Fruit fly (Drosophila melanogaster) whole organism, embryonic: ENCODE data around the gene CG9919.
A peak's percentile ranks its signal among the peaks of the same experiment; 100 is the strongest.

Source experiments
- Asciz ChIP-seq: fragments of 200-800 bp; sonication (Bioruptor generic); optimal IDR thresholded peaks from 2 replicates; lab custom pipeline; 2017; ENCODE audit warnings: missing biosample characterization, mild to moderate bottlenecking, missing genetic modification characterization, missing genetic modification reagents
- Atf6 ChIP-seq: fragments of 200-800 bp; sonication (Bioruptor generic); IDR thresholded peaks from 2 replicates; pipeline ENCODE4 v1.3.6; 2022; ENCODE audit warnings: missing biosample characterization, missing genetic modification characterization
- CG11085 ChIP-seq: fragments of 200-800 bp; sonication (Bioruptor generic); IDR thresholded peaks from 2 replicates; pipeline ENCODE4 v1.3.6; 2022; ENCODE audit warnings: missing biosample characterization, missing genetic modification characterization
- CG12659 ChIP-seq: fragments of 200-800 bp; sonication (Bioruptor generic); optimal IDR thresholded peaks from 3 replicates; lab custom pipeline; 2017; ENCODE audit warnings: mild to moderate bottlenecking, missing biosample characterization, missing genetic modification reagents, missing genetic modification characterization
- CG17568 ChIP-seq: fragments of 200-800 bp; sonication (Bioruptor generic); optimal IDR thresholded peaks from 2 replicates; lab custom pipeline; 2018; ENCODE audit warnings: missing biosample characterization, mild to moderate bottlenecking, missing genetic modification characterization, moderate library complexity
- CG1832 ChIP-seq: fragments of 200-800 bp; sonication (Bioruptor generic); optimal IDR thresholded peaks from 2 replicates; lab custom pipeline; 2017; ENCODE audit warnings: missing biosample characterization, mild to moderate bottlenecking, missing genetic modification characterization, inconsistent platforms
- CG18619 ChIP-seq: fragments of 200-800 bp; sonication (Bioruptor generic); optimal IDR thresholded peaks from 3 replicates; lab custom pipeline; 2017; ENCODE audit warnings: missing biosample characterization, mild to moderate bottlenecking, missing genetic modification characterization
- CG31441 ChIP-seq: fragments of 200-800 bp; sonication (Bioruptor generic); IDR thresholded peaks from 2 replicates; pipeline ENCODE4 v1.3.6; 2022; ENCODE audit warnings: missing biosample characterization, missing genetic modification characterization
- CG6175 ChIP-seq: fragments of 200-800 bp; sonication (Bioruptor generic); IDR thresholded peaks from 3 replicates; pipeline ENCODE4 v1.3.6; 2022; ENCODE audit warnings: missing biosample characterization, missing genetic modification characterization
- CG6813 ChIP-seq: fragments of 200-800 bp; sonication (Bioruptor generic); optimal IDR thresholded peaks from 2 replicates; lab custom pipeline; 2017; ENCODE audit warnings: missing biosample characterization, missing genetic modification characterization, mild to moderate bottlenecking, moderate library complexity, missing genetic modification reagents
- CG6854 ChIP-seq: fragments of 200-800 bp; sonication (Bioruptor generic); optimal IDR thresholded peaks from 3 replicates; lab custom pipeline; 2017; ENCODE audit warnings: missing biosample characterization, mild to moderate bottlenecking, missing genetic modification characterization
- CG7556 ChIP-seq: fragments of 200-800 bp; sonication (Bioruptor generic); optimal IDR thresholded peaks from 2 replicates; lab custom pipeline; 2017; ENCODE audit warnings: missing biosample characterization, mild to moderate bottlenecking, missing genetic modification characterization
- CHES-1-like ChIP-seq: fragments of 200-800 bp; sonication (Bioruptor generic); optimal IDR thresholded peaks from 2 replicates; lab custom pipeline; 2016; ENCODE audit warnings: missing biosample characterization, missing genetic modification characterization
- Dbx ChIP-seq: fragments of 200-800 bp; sonication (Bioruptor generic); IDR thresholded peaks from 3 replicates; pipeline ENCODE4 v1.3.6; 2022; ENCODE audit warnings: missing biosample characterization, missing genetic modification characterization
- Dll ChIP-seq: fragments of 200-800 bp; sonication (Bioruptor generic); IDR thresholded peaks from 4 replicates; pipeline ENCODE4 v1.3.6; 2022; ENCODE audit warnings: missing biosample characterization, missing genetic modification characterization; ENCODE audit not compliant: partially characterized antibody
- Doc3 ChIP-seq: fragments of 200-800 bp; sonication (Bioruptor generic); IDR thresholded peaks from 3 replicates; pipeline ENCODE4 v1.3.6; 2022; ENCODE audit warnings: missing biosample characterization, missing genetic modification characterization; ENCODE audit not compliant: partially characterized antibody
- Dp ChIP-seq: fragments of 200-800 bp; sonication (Bioruptor generic); optimal IDR thresholded peaks from 2 replicates; lab custom pipeline; 2018; ENCODE audit warnings: missing biosample characterization, mild to moderate bottlenecking, missing genetic modification characterization, moderate library complexity
- E2f1 ChIP-seq: fragments of 200-800 bp; sonication (Bioruptor generic); IDR thresholded peaks from 2 replicates; pipeline ENCODE4 v1.3.6; 2022; ENCODE audit warnings: missing biosample characterization, missing genetic modification characterization
- Elba2 ChIP-seq: fragments of 200-800 bp; sonication (Bioruptor generic); optimal IDR thresholded peaks from 3 replicates; lab custom pipeline; 2016; ENCODE audit warnings: missing biosample characterization, missing genetic modification characterization
- Fer2 ChIP-seq: fragments of 200-800 bp; sonication (Bioruptor generic); optimal IDR thresholded peaks from 2 replicates; lab custom pipeline; 2018; ENCODE audit warnings: missing biosample characterization, mild to moderate bottlenecking, missing genetic modification characterization, moderate library complexity
- H15 ChIP-seq: fragments of 200-800 bp; sonication (Bioruptor generic); IDR thresholded peaks from 3 replicates; pipeline ENCODE4 v1.3.6; 2022; ENCODE audit warnings: missing biosample characterization, missing genetic modification characterization
- HmgZ ChIP-seq: fragments of 200-800 bp; sonication (Bioruptor generic); optimal IDR thresholded peaks from 2 replicates; lab custom pipeline; 2018; ENCODE audit warnings: missing biosample characterization, mild to moderate bottlenecking, missing genetic modification characterization
- Hmx ChIP-seq: fragments of 200-800 bp; sonication (Bioruptor generic); optimal IDR thresholded peaks from 2 replicates; lab custom pipeline; 2016; ENCODE audit warnings: missing biosample characterization, missing genetic modification characterization
- Hr51 ChIP-seq, 2 experiments: fragments of 200-800 bp; sonication (Bioruptor generic); optimal IDR thresholded peaks; 2 replicates in 1 of 2; 3 replicates in 1 of 2; lab custom pipeline; 2016 to 2018; ENCODE audit warnings: missing biosample characterization in 2 of 2, missing genetic modification characterization in 2 of 2, mild to moderate bottlenecking in 1 of 2, moderate library complexity in 1 of 2
- MTF-1 ChIP-seq: fragments of 200-800 bp; sonication (Bioruptor generic); optimal IDR thresholded peaks from 2 replicates; lab custom pipeline; 2018; ENCODE audit warnings: missing biosample characterization, mild to moderate bottlenecking, missing genetic modification characterization, borderline replicate concordance
- Mes4 ChIP-seq: fragments of 200-800 bp; sonication (Bioruptor generic); optimal IDR thresholded peaks from 2 replicates; lab custom pipeline; 2016; ENCODE audit warnings: missing biosample characterization, missing genetic modification characterization
- Optix ChIP-seq: fragments of 200-800 bp; sonication (Bioruptor generic); IDR thresholded peaks from 3 replicates; pipeline ENCODE4 v1.3.6; 2022; ENCODE audit warnings: missing biosample characterization, missing genetic modification characterization
- Pdp1 ChIP-seq, 2 experiments: fragments of 200-800 bp; sonication (Bioruptor generic); optimal IDR thresholded peaks; 3 replicates each; lab custom pipeline; 2016; ENCODE audit warnings: missing biosample characterization in 2 of 2, missing genetic modification characterization in 2 of 2, mild to moderate bottlenecking in 1 of 2, moderate library complexity in 1 of 2
- ara ChIP-seq: fragments of 200-800 bp; sonication (Bioruptor generic); IDR thresholded peaks from 2 replicates; pipeline ENCODE4 v1.3.6; 2022; ENCODE audit warnings: missing biosample characterization, missing genetic modification characterization
- bigmax ChIP-seq: fragments of 200-800 bp; sonication (Bioruptor generic); optimal IDR thresholded peaks from 2 replicates; lab custom pipeline; 2018; ENCODE audit warnings: missing biosample characterization, mild to moderate bottlenecking, missing genetic modification characterization
- cato ChIP-seq: fragments of 200-800 bp; sonication (Bioruptor generic); optimal IDR thresholded peaks from 2 replicates; lab custom pipeline; 2016; ENCODE audit warnings: missing biosample characterization, missing genetic modification characterization, borderline replicate concordance
- cg ChIP-seq: fragments of 200-800 bp; sonication (Bioruptor generic); optimal IDR thresholded peaks from 3 replicates; lab custom pipeline; 2019; ENCODE audit warnings: missing biosample characterization, mild to moderate bottlenecking, missing genetic modification characterization, moderate library complexity
- chn ChIP-seq: fragments of 200-800 bp; sonication (Bioruptor generic); optimal IDR thresholded peaks from 2 replicates; lab custom pipeline; 2016; ENCODE audit warnings: missing biosample characterization, missing genetic modification characterization
- crol ChIP-seq: fragments of 200-800 bp; sonication (Bioruptor generic); IDR thresholded peaks from 2 replicates; pipeline ENCODE4 v1.3.6; 2022; ENCODE audit warnings: missing biosample characterization, missing genetic modification characterization
- ewg ChIP-seq: fragments of 200-800 bp; sonication (Bioruptor generic); optimal IDR thresholded peaks from 3 replicates; lab custom pipeline; 2017; ENCODE audit warnings: mild to moderate bottlenecking, missing biosample characterization, missing genetic modification reagents, missing genetic modification characterization
- fd3F ChIP-seq: fragments of 200-800 bp; sonication (Bioruptor generic); optimal IDR thresholded peaks from 2 replicates; lab custom pipeline; 2018; ENCODE audit warnings: missing biosample characterization, mild to moderate bottlenecking, missing genetic modification characterization, moderate library complexity
- fru ChIP-seq: fragments of >200 bp; optimal IDR thresholded peaks from 2 replicates; lab custom pipeline; 2017
- kni ChIP-seq: fragments of 200-800 bp; sonication (Bioruptor generic); optimal IDR thresholded peaks from 3 replicates; lab custom pipeline; 2017; ENCODE audit warnings: mild to moderate bottlenecking, missing biosample characterization, missing genetic modification reagents, missing genetic modification characterization
- maf-S ChIP-seq: fragments of 200-800 bp; sonication (Bioruptor generic); optimal IDR thresholded peaks from 2 replicates; lab custom pipeline; 2016; ENCODE audit warnings: missing biosample characterization, missing genetic modification characterization
- pita ChIP-seq: fragments of 200-800 bp; sonication (Bioruptor generic); optimal IDR thresholded peaks from 2 replicates; lab custom pipeline; 2017; ENCODE audit warnings: missing biosample characterization, mild to moderate bottlenecking, missing genetic modification characterization
- pros ChIP-seq: fragments of 200-800 bp; sonication (Bioruptor generic); optimal IDR thresholded peaks from 3 replicates; lab custom pipeline; 2019; ENCODE audit warnings: missing biosample characterization, mild to moderate bottlenecking, missing genetic modification characterization, moderate library complexity
- sisA ChIP-seq: fragments of 200-800 bp; sonication (Bioruptor generic); IDR thresholded peaks from 2 replicates; pipeline ENCODE4 v1.3.6; 2022; ENCODE audit warnings: missing biosample characterization, missing genetic modification characterization
- slp2 ChIP-seq: fragments of 200-800 bp; sonication (Bioruptor generic); optimal IDR thresholded peaks from 2 replicates; lab custom pipeline; 2016; ENCODE audit warnings: missing biosample characterization, missing genetic modification characterization
- sna ChIP-seq: fragments of 200-800 bp; sonication (Bioruptor generic); IDR thresholded peaks from 2 replicates; pipeline ENCODE4 v1.3.6; 2022; ENCODE audit warnings: missing biosample characterization, missing genetic modification characterization; ENCODE audit not compliant: partially characterized antibody
- trem ChIP-seq: fragments of 200-800 bp; optimal IDR thresholded peaks from 3 replicates; lab custom pipeline; 2019; ENCODE audit warnings: missing biosample characterization, mild to moderate bottlenecking, missing genetic modification characterization, moderate library complexity
- twi ChIP-seq: fragments of 200-800 bp; optimal IDR thresholded peaks from 2 replicates; lab custom pipeline; 2019; ENCODE audit warnings: missing biosample characterization, mild to moderate bottlenecking, missing genetic modification characterization, moderate library complexity
- unpg ChIP-seq: fragments of 200-800 bp; sonication (Bioruptor generic); optimal IDR thresholded peaks from 3 replicates; lab custom pipeline; 2018; ENCODE audit warnings: missing biosample characterization, mild to moderate bottlenecking, missing genetic modification characterization, moderate library complexity
- vfl ChIP-seq: fragments of 200-800 bp; sonication (Bioruptor generic); optimal IDR thresholded peaks from 2 replicates; lab custom pipeline; 2016; ENCODE audit warnings: missing biosample characterization, missing genetic modification characterization

CG9919 gene

dm6 chrX:16279340-16279941 lies 51.1 kb downstream of the CG9919 start (continued):
- TF ChIP-seq maf-S (GFP tag; lab: Kevin White, UChicago) (peak; percentile 55), HmgZ (tag; lab: Kevin White, UChicago) (peak; percentile 27), CG6175 (peak; percentile 80), CG17568 (no peak), fd3F (GFP tag; lab: Kevin White, UChicago) (peak; percentile 52), cato (GFP tag; lab: Kevin White, UChicago) (peak; percentile 14), Asciz (peak; percentile 57), sisA (GFP tag; lab: Robert Waterston, UW) (peak; percentile 94), vfl (GFP tag; lab: Kevin White, UChicago) (peak; percentile 56), twi (tag; lab: Kevin White, UChicago) (peak; percentile 19), slp2 (GFP tag; lab: Kevin White, UChicago) (peak; percentile 87), E2f1 (GFP tag; lab: Robert Waterston, UW) (peak; percentile 85), CHES-1-like (GFP tag; lab: Kevin White, UChicago) (peak; percentile 62)

- TF ChIP-seq H15 (GFP tag; lab: Robert Waterston, UW) (peak; percentile 67; the same call in 2 of the 3 replicates), CG18619 (GFP tag; lab: Kevin White, UChicago) (peak; percentile 75), Dll (GFP tag; lab: Robert Waterston, UW) (no peak), Dp (GFP tag; lab: Kevin White, UChicago) (no peak), unpg (GFP tag; lab: Kevin White, UChicago) (peak; percentile 89), Mes4 (GFP tag; lab: Kevin White, UChicago) (peak; percentile 2), Hmx (GFP tag; lab: Kevin White, UChicago) (no peak), Fer2 (tag; lab: Kevin White, UChicago) (peak; percentile 59), CG11085 (GFP tag; lab: Robert Waterston, UW) (peak; percentile 53), CG6813 (GFP tag; lab: Kevin White, UChicago) (peak; percentile 96), pita (GFP tag; lab: Kevin White, UChicago) (no peak), Atf6 (GFP tag; lab: Robert Waterston, UW) (peak; percentile 64), ara (GFP tag; lab: Robert Waterston, UW) (peak; percentile 88), cato (GFP tag; lab: Kevin White, UChicago) (peak; percentile 43), bigmax (peak; percentile 34), pros (peak; percentile 75), Hr51 (GFP tag; optimal IDR thresholded peaks at IDR 0.05; lab: Kevin White, UChicago) (peak; percentile 23 to 87), Dbx (GFP tag; lab: Robert Waterston, UW) (peak; percentile 53; the same call in 1 of the 3 replicates), Doc3 (GFP tag; lab: Robert Waterston, UW) (no peak), Pdp1 (GFP tag; optimal IDR thresholded peaks at IDR 0.05; lab: Kevin White, UChicago) (peak; percentile 18 to 41), kni (GFP tag; lab: Kevin White, UChicago) (peak; percentile 85), crol (GFP tag; lab: Robert Waterston, UW) (no peak), CG12659 (GFP tag; lab: Kevin White, UChicago) (peak; percentile 60), cg (GFP tag; lab: Kevin White, UChicago) (peak; percentile 68), ewg (GFP tag; lab: Kevin White, UChicago) (peak; percentile 73), CG6854 (peak; percentile 79), MTF-1 (GFP tag; lab: Kevin White, UChicago) (peak; percentile 83), sna (GFP tag; lab: Robert Waterston, UW) (no peak), Elba2 (GFP tag; lab: Kevin White, UChicago) (peak; percentile 20), fru (lab: Kevin White, UChicago) (no peak), chn (GFP tag; lab: Kevin White, UChicago) (peak; percentile 52), CHES-1-like (GFP tag; lab: Kevin White, UChicago) (no peak), Optix (peak; percentile 76), CG1832 (GFP tag; lab: Kevin White, UChicago) (no peak), trem (tag; lab: Kevin White, UChicago) (peak; percentile 85), CG7556 (GFP tag; lab: Kevin White, UChicago) (peak; percentile 86), CG31441 (peak; percentile 60)
Observed at dm6 chrX:16278783-16279182, 51.8 kb downstream of the CG9919 start.
